Fruit fly (Drosophila melanogaster) whole organism, embryonic: ENCODE results near the gene kra.

Experiments used
- Atf-2 ChIP-seq: fragments of 200-800 bp; sonication (Bioruptor generic); optimal IDR thresholded peaks from 2 replicates; lab custom pipeline; 2016; ENCODE audit warnings: missing biosample characterization, missing genetic modification characterization
- B-H1 ChIP-seq: fragments of 200-800 bp; sonication (Bioruptor generic); IDR thresholded peaks from 3 replicates; pipeline ENCODE4 v1.3.6; 2022; ENCODE audit warnings: missing biosample characterization, missing genetic modification characterization
- Bgb ChIP-seq: fragments of 200-800 bp; sonication (Bioruptor generic); IDR thresholded peaks from 2 replicates; pipeline ENCODE4 v1.3.6; 2022; ENCODE audit warnings: missing biosample characterization, missing genetic modification characterization; ENCODE audit not compliant: partially characterized antibody
- CG13296 ChIP-seq: fragments of 200-800 bp; sonication (Bioruptor generic); optimal IDR thresholded peaks from 3 replicates; lab custom pipeline; 2018; ENCODE audit warnings: missing biosample characterization, mild to moderate bottlenecking, missing genetic modification characterization
- CG14667 ChIP-seq: fragments of 200-800 bp; sonication (Bioruptor generic); IDR thresholded peaks from 2 replicates; pipeline ENCODE4 v1.3.6; 2022; ENCODE audit warnings: missing biosample characterization, missing genetic modification characterization
- CG14860 ChIP-seq: fragments of 200-800 bp; sonication (Bioruptor generic); IDR thresholded peaks from 3 replicates; pipeline ENCODE4 v1.3.6; 2022; ENCODE audit warnings: missing biosample characterization, missing genetic modification characterization; ENCODE audit not compliant: partially characterized antibody
- CG1529 ChIP-seq: fragments of 200-800 bp; sonication (Bioruptor generic); optimal IDR thresholded peaks from 3 replicates; lab custom pipeline; 2018; ENCODE audit warnings: missing biosample characterization, missing genetic modification characterization
- CG17385 ChIP-seq: fragments of 200-800 bp; sonication (Bioruptor generic); optimal IDR thresholded peaks from 3 replicates; lab custom pipeline; 2018; ENCODE audit warnings: missing biosample characterization, mild to moderate bottlenecking, missing genetic modification characterization
- CG2116 ChIP-seq: fragments of 200-800 bp; sonication (Bioruptor generic); optimal IDR thresholded peaks from 3 replicates; lab custom pipeline; 2018; ENCODE audit warnings: missing biosample characterization, mild to moderate bottlenecking, missing genetic modification characterization
- CG2889 ChIP-seq: fragments of 200-800 bp; sonication (Bioruptor generic); IDR thresholded peaks from 3 replicates; pipeline ENCODE4 v1.3.6; 2022; ENCODE audit warnings: missing biosample characterization, missing genetic modification characterization
- CG32772 ChIP-seq: fragments of 200-800 bp; sonication (Bioruptor generic); IDR thresholded peaks from 2 replicates; pipeline ENCODE4 v1.3.6; 2022; ENCODE audit warnings: missing biosample characterization, missing genetic modification characterization
- CG5180 ChIP-seq: fragments of 200-800 bp; sonication (Bioruptor generic); optimal IDR thresholded peaks from 3 replicates; lab custom pipeline; 2017; ENCODE audit warnings: missing biosample characterization, missing genetic modification characterization, mild to moderate bottlenecking, moderate library complexity, missing genetic modification reagents
- CG6272 ChIP-seq: fragments of 200-800 bp; sonication (Bioruptor generic); IDR thresholded peaks from 2 replicates; pipeline ENCODE4 v1.3.6; 2022; ENCODE audit warnings: missing biosample characterization, missing genetic modification characterization
- CG7372 ChIP-seq: fragments of 200-800 bp; sonication (Bioruptor generic); IDR thresholded peaks from 2 replicates; pipeline ENCODE4 v1.3.6; 2022; ENCODE audit warnings: missing biosample characterization, missing genetic modification characterization
- CG9797 ChIP-seq: fragments of 200-800 bp; sonication (Bioruptor generic); optimal IDR thresholded peaks from 3 replicates; lab custom pipeline; 2018; ENCODE audit warnings: missing biosample characterization, mild to moderate bottlenecking, missing genetic modification characterization
- CoRest ChIP-seq: fragments of 200-800 bp; sonication (Bioruptor generic); optimal IDR thresholded peaks from 3 replicates; lab custom pipeline; 2018; ENCODE audit warnings: missing biosample characterization, mild to moderate bottlenecking, missing genetic modification characterization, moderate library complexity
- D ChIP-seq, 2 experiments: fragments of 200-800 bp in 1 of 2; fragments of >200 bp in 1 of 2; sonication (Bioruptor generic) in 1 of 2; optimal IDR thresholded peaks; 2 replicates in 1 of 2; 3 replicates in 1 of 2; lab custom pipeline; 2017; ENCODE audit warnings: mild to moderate bottlenecking in 1 of 2, missing biosample characterization in 1 of 2, missing genetic modification characterization in 1 of 2, missing genetic modification reagents in 1 of 2
- Doc3 ChIP-seq: fragments of 200-800 bp; sonication (Bioruptor generic); IDR thresholded peaks from 3 replicates; pipeline ENCODE4 v1.3.6; 2022; ENCODE audit warnings: missing biosample characterization, missing genetic modification characterization; ENCODE audit not compliant: partially characterized antibody
- Dp ChIP-seq: fragments of 200-800 bp; sonication (Bioruptor generic); optimal IDR thresholded peaks from 2 replicates; lab custom pipeline; 2018; ENCODE audit warnings: missing biosample characterization, mild to moderate bottlenecking, missing genetic modification characterization, moderate library complexity
- Dref ChIP-seq: fragments of 200-800 bp; sonication (Bioruptor generic); IDR thresholded peaks from 2 replicates; pipeline ENCODE4 v1.3.6; 2022; ENCODE audit warnings: missing biosample characterization, missing genetic modification characterization
- E2f2 ChIP-seq: fragments of 200-800 bp; sonication (Bioruptor generic); IDR thresholded peaks from 2 replicates; pipeline ENCODE4 v1.3.6; 2022; ENCODE audit warnings: missing biosample characterization, missing genetic modification characterization
- Fer1 ChIP-seq: fragments of 200-800 bp; sonication (Bioruptor generic); optimal IDR thresholded peaks from 2 replicates; lab custom pipeline; 2017; ENCODE audit warnings: missing biosample characterization, mild to moderate bottlenecking, missing genetic modification characterization
- Gsc ChIP-seq: fragments of 200-800 bp; sonication (Bioruptor generic); IDR thresholded peaks from 2 replicates; pipeline ENCODE4 v1.3.6; 2022; ENCODE audit warnings: missing biosample characterization, missing genetic modification characterization
- Hand ChIP-seq: fragments of 200-800 bp; sonication (Bioruptor generic); optimal IDR thresholded peaks from 2 replicates; lab custom pipeline; 2017; ENCODE audit warnings: mild to moderate bottlenecking, missing biosample characterization, missing genetic modification reagents, missing genetic modification characterization
- HmgD ChIP-seq: fragments of 200-800 bp; sonication (Bioruptor generic); optimal IDR thresholded peaks from 3 replicates; lab custom pipeline; 2016; ENCODE audit warnings: missing biosample characterization, missing genetic modification characterization
- Hsf ChIP-seq: fragments of 200-800 bp; sonication (Bioruptor generic); optimal IDR thresholded peaks from 3 replicates; lab custom pipeline; 2016; ENCODE audit warnings: missing biosample characterization, missing genetic modification characterization
- Lpt ChIP-seq: fragments of >200 bp; optimal IDR thresholded peaks from 2 replicates; lab custom pipeline; 2018; ENCODE audit warnings: missing biosample characterization, missing genetic modification characterization
- Med ChIP-seq: fragments of 200-800 bp; sonication (Bioruptor generic); peaks from one replicate; lab custom pipeline; 2016; ENCODE audit warnings: missing biosample characterization, missing genetic modification characterization, mild to moderate bottlenecking, inconsistent platforms, moderate library complexity
- Scr ChIP-seq: fragments of 200-800 bp; sonication (Bioruptor generic); IDR thresholded peaks from 2 replicates; pipeline ENCODE4 v1.3.6; 2022; ENCODE audit warnings: missing biosample characterization, missing genetic modification characterization; ENCODE audit not compliant: partially characterized antibody
- Six4 ChIP-seq: fragments of 200-800 bp; sonication (Bioruptor generic); optimal IDR thresholded peaks from 2 replicates; lab custom pipeline; 2016; ENCODE audit warnings: missing biosample characterization, missing genetic modification characterization
- Sry-β ChIP-seq: fragments of 200-800 bp; sonication (Bioruptor generic); optimal IDR thresholded peaks from 2 replicates; lab custom pipeline; 2018; ENCODE audit warnings: missing biosample characterization, mild to moderate bottlenecking, missing genetic modification characterization, moderate library complexity
- Sry-δ ChIP-seq: fragments of 200-800 bp; sonication (Bioruptor generic); optimal IDR thresholded peaks from 2 replicates; lab custom pipeline; 2016; ENCODE audit warnings: missing biosample characterization, missing genetic modification characterization
- aop ChIP-seq: fragments of 200-800 bp; sonication (Bioruptor generic); IDR thresholded peaks from 2 replicates; pipeline ENCODE4 v1.3.6; 2022; ENCODE audit warnings: missing biosample characterization, missing genetic modification characterization
- cato ChIP-seq: fragments of 200-800 bp; sonication (Bioruptor generic); optimal IDR thresholded peaks from 2 replicates; lab custom pipeline; 2016; ENCODE audit warnings: missing biosample characterization, missing genetic modification characterization, borderline replicate concordance
- crol ChIP-seq: fragments of 200-800 bp; sonication (Bioruptor generic); IDR thresholded peaks from 2 replicates; pipeline ENCODE4 v1.3.6; 2022; ENCODE audit warnings: missing biosample characterization, missing genetic modification characterization
- ftz-f1 ChIP-seq: fragments of 200-800 bp; sonication (Bioruptor generic); optimal IDR thresholded peaks from 2 replicates; lab custom pipeline; 2016; ENCODE audit warnings: missing biosample characterization, missing genetic modification characterization
- gfzf ChIP-seq: fragments of 200-800 bp; sonication (Bioruptor generic); optimal IDR thresholded peaks from 2 replicates; lab custom pipeline; 2016; ENCODE audit warnings: missing biosample characterization, mild to moderate bottlenecking, missing genetic modification characterization, moderate library complexity
- gsb ChIP-seq: fragments of 200-800 bp; sonication (Bioruptor generic); IDR thresholded peaks from 2 replicates; pipeline ENCODE4 v1.3.6; 2022; ENCODE audit warnings: missing biosample characterization, missing genetic modification characterization
- hbn ChIP-seq: fragments of 200-800 bp; sonication (Bioruptor generic); IDR thresholded peaks from 2 replicates; pipeline ENCODE4 v1.3.6; 2022; ENCODE audit warnings: missing biosample characterization, missing genetic modification characterization; ENCODE audit not compliant: partially characterized antibody
- klu ChIP-seq: fragments of 200-800 bp; sonication (Bioruptor generic); IDR thresholded peaks from 2 replicates; pipeline ENCODE4 v1.3.6; 2022; ENCODE audit warnings: missing biosample characterization, missing genetic modification characterization
- lov ChIP-seq, 2 experiments: fragments of 200-800 bp in 1 of 2; fragments of >200 bp in 1 of 2; sonication (Bioruptor generic) in 1 of 2; IDR thresholded peaks in 1 of 2; optimal IDR thresholded peaks in 1 of 2; 2 replicates in 1 of 2; 3 replicates in 1 of 2; pipeline versions ENCODE4 v1.3.6 to Lab custom; 2017 to 2022; ENCODE audit warnings: missing biosample characterization in 1 of 2, missing genetic modification characterization in 1 of 2
- onecut ChIP-seq: fragments of 200-800 bp; sonication (Bioruptor generic); IDR thresholded peaks from 2 replicates; pipeline ENCODE4 v1.3.6; 2022; ENCODE audit warnings: missing biosample characterization, missing genetic modification characterization
- pzg ChIP-seq: fragments of 200-800 bp; sonication (Bioruptor generic); optimal IDR thresholded peaks from 3 replicates; lab custom pipeline; 2018; ENCODE audit warnings: missing biosample characterization, mild to moderate bottlenecking, missing genetic modification characterization, moderate library complexity
- repo ChIP-seq: fragments of 200-800 bp; sonication (Bioruptor generic); optimal IDR thresholded peaks from 2 replicates; lab custom pipeline; 2016; ENCODE audit warnings: missing biosample characterization, missing genetic modification characterization
- sens ChIP-seq: fragments of 200-800 bp; sonication (Bioruptor generic); peaks from one replicate; lab custom pipeline; 2016; ENCODE audit warnings: missing biosample characterization, missing genetic modification characterization
- sr ChIP-seq: fragments of 200-800 bp; sonication (Bioruptor generic); IDR thresholded peaks from 3 replicates; pipeline ENCODE4 v1.3.6; 2022; ENCODE audit warnings: missing biosample characterization, missing genetic modification characterization
- tap ChIP-seq: fragments of 200-800 bp; optimal IDR thresholded peaks from 3 replicates; lab custom pipeline; 2019; ENCODE audit warnings: missing biosample characterization, mild to moderate bottlenecking, missing genetic modification characterization, moderate library complexity

kra gene

DNA sequence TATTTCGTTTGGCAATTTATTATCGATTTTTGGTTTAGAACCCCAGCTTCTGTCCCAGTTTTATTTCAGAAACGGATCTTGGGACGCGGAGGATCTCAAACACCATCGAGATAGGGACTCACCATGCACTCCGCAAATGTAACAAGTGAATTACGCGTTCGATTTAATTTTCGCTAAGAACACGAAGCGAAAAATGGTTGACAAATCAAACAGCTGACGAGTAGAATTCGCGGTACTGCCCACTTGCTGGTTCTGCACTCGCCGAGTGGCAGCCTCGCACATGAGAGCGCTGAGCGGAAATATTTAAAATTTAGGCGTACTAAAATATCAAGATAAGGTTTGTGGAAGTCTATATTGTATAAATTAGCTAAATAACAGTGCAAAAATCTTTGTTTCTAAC lies 37.5 kb downstream of the kra start, which contains the start of gene Pi4KIIalpha (continued):
- no peak for TF ChIP-seq CG13296 (GFP tag; lab: Kevin White, UChicago)
- TF ChIP-seq tap (tag; lab: Kevin White, UChicago), result no peak
- TF ChIP-seq CG7372, result no peak
- no peak for TF ChIP-seq CG6272 (GFP tag; lab: Robert Waterston, UW)
- TF ChIP-seq CoRest, result no peak
- no peak for TF ChIP-seq CG2889 (GFP tag; lab: Robert Waterston, UW)
- no peak for TF ChIP-seq CG14667 (GFP tag; lab: Robert Waterston, UW)
- no peak for TF ChIP-seq CG14860 (GFP tag; lab: Robert Waterston, UW)
- TF ChIP-seq Six4 (GFP tag; lab: Kevin White, UChicago), result no peak
- peak; percentile 69 for TF ChIP-seq pzg (GFP tag; lab: Kevin White, UChicago)
- TF ChIP-seq onecut (GFP tag; lab: Robert Waterston, UW), result no peak; the same call in none of the 2 replicates
- no peak for TF ChIP-seq CG9797
- TF ChIP-seq aop (GFP tag; lab: Robert Waterston, UW), result no peak
- no peak for TF ChIP-seq lov (optimal IDR thresholded peaks at IDR 0.05; lab: Kevin White, UChicago)
- no peak for TF ChIP-seq lov (GFP tag; IDR thresholded peaks at IDR 0.05; lab: Robert Waterston, UW)
- TF ChIP-seq ftz-f1 (GFP tag; lab: Kevin White, UChicago), result no peak
- no peak for TF ChIP-seq Lpt (GFP tag; lab: Kevin White, UChicago)
- TF ChIP-seq B-H1 (GFP tag; lab: Robert Waterston, UW), result no peak
- TF ChIP-seq cato, result no peak
- TF ChIP-seq Sry-β, result peak; percentile 32
- TF ChIP-seq Hand, result no peak
- no peak for TF ChIP-seq klu

dm6 chr3R:5562956-5563355 lies 38.0 kb downstream of the kra start:
- TF ChIP-seq Med (GFP tag; lab: Kevin White, UChicago) (peak; percentile 61), repo (GFP tag; lab: Kevin White, UChicago) (no peak), CG5180 (GFP tag; lab: Kevin White, UChicago) (no peak), sr (GFP tag; lab: Robert Waterston, UW) (0 out of 3 replicates have a peak, but pooled peaks have one; percentile 28), CG1529 (no peak), CG17385 (GFP tag; lab: Kevin White, UChicago) (peak; percentile 13), Dref (GFP tag; lab: Robert Waterston, UW) (no peak), crol (GFP tag; lab: Robert Waterston, UW) (0 out of 2 replicates have a peak, but pooled peaks have one; percentile 24), Bgb (GFP tag; lab: Robert Waterston, UW) (no peak), lov (optimal IDR thresholded peaks at IDR 0.05; lab: Kevin White, UChicago) (no peak), lov (GFP tag; IDR thresholded peaks at IDR 0.05; lab: Robert Waterston, UW) (0 out of 3 replicates have a peak, but pooled peaks have one; percentile 29)

DNA sequence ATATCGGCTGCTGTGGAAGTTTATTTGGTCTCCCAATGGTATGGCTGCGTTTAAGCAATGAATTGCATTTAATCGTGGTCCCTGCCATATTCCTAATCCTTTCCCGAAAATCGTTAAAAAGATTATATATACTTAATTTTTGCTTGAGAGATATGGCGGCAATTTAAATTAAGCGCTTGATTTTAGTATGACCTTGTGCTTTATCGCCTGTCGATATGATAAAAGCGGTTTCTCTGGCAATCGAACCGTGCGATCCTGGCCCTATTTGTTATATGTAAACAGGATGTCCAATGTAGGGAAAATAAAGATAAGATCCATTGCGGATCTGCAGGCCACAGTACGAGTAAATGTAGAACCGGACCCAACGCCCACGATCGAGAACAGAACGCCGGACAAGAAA lies 46.1 kb downstream of the kra start, which contains the start of gene Snm1:
Gene Snm1 (plus strand): TSS at position 233 of the 400 bp plus-strand sequence.
- TF ChIP-seq Doc3 (GFP tag; lab: Robert Waterston, UW), result 0 out of 3 replicates have a peak, but pooled peaks have one; percentile 11
- no peak for TF ChIP-seq Atf-2
- peak; percentile 7 for TF ChIP-seq pzg (GFP tag; lab: Kevin White, UChicago)
- TF ChIP-seq hbn (GFP tag; lab: Robert Waterston, UW), result no peak
- TF ChIP-seq Sry-δ (GFP tag; lab: Kevin White, UChicago), result peak; percentile 29
- TF ChIP-seq E2f2 (GFP tag; lab: Robert Waterston, UW), result peak; percentile 77
- peak; percentile 53 for TF ChIP-seq sens (GFP tag; lab: Kevin White, UChicago)
- 0 out of 2 replicates have a peak, but pooled peaks have one; percentile 9 for TF ChIP-seq Scr
- no peak for TF ChIP-seq D (optimal IDR thresholded peaks at IDR 0.05; lab: Kevin White, UChicago)
- TF ChIP-seq D (GFP tag; optimal IDR thresholded peaks at IDR 0.05; lab: Kevin White, UChicago), result no peak
- peak; percentile 23 for TF ChIP-seq CG2116 (GFP tag; lab: Kevin White, UChicago)
- peak; percentile 57 for TF ChIP-seq Dp (GFP tag; lab: Kevin White, UChicago)
- TF ChIP-seq Bgb (GFP tag; lab: Robert Waterston, UW), result 0 out of 2 replicates have a peak, but pooled peaks have one; percentile 25
- TF ChIP-seq Fer1 (GFP tag; lab: Kevin White, UChicago), result no peak
- peak; percentile 54 for TF ChIP-seq gfzf
- no peak for TF ChIP-seq Gsc
- TF ChIP-seq CG32772 (GFP tag; lab: Robert Waterston, UW), result no peak
- TF ChIP-seq Sry-β, result no peak
- no peak for TF ChIP-seq Hsf (GFP tag; lab: Kevin White, UChicago)
- TF ChIP-seq HmgD (GFP tag; lab: Kevin White, UChicago), result no peak
- no peak for TF ChIP-seq gsb
